Worm (Caenorhabditis elegans): ENCODE data around the gene gfrp-1.

The gfrp-1 gene

ce11 chrIV:202921-203652 is at the start of gene gfrp-1:
gfrp-1 (plus strand) TSS chrIV:203602.
- no peak for TF ChIP-seq him-1 (tag; optimal IDR thresholded peaks at IDR 0.05)
- TF ChIP-seq dao-5 (tag; optimal IDR thresholded peaks at IDR 0.05), result no peak
- no peak for TF ChIP-seq W03F9.2 (tag; optimal IDR thresholded peaks at IDR 0.05)

- TF ChIP-seq dao-5 (tag; optimal IDR thresholded peaks at IDR 0.05) (no peak), him-1 (tag; optimal IDR thresholded peaks at IDR 0.05) (no peak), W03F9.2 (tag; optimal IDR thresholded peaks at IDR 0.05) (no peak)
Observed at ce11 chrIV:157809-158208, 45.6 kb upstream of the gfrp-1 start, which contains the start of gene gegf-1. gegf-1 (minus strand) TSS chrIV:157909.

ce11 chrIV:158662-159061 is 44.7 kb upstream of the gfrp-1 start, which contains the start of gene Y38C1AA.7:
Y38C1AA.7 (plus strand) TSS chrIV:158962.
- TF ChIP-seq him-1 (tag; optimal IDR thresholded peaks at IDR 0.05) (no peak), dao-5 (tag; optimal IDR thresholded peaks at IDR 0.05) (no peak), W03F9.2 (tag; optimal IDR thresholded peaks at IDR 0.05) (no peak)

ce11 chrIV:159864-160263 is 43.5 kb upstream of the gfrp-1 start, which contains the start of gene Y38C1AA.19:
Y38C1AA.19 (plus strand) TSS chrIV:160164.
- no peak for TF ChIP-seq dao-5 (tag; optimal IDR thresholded peaks at IDR 0.05)
- TF ChIP-seq W03F9.2 (tag; optimal IDR thresholded peaks at IDR 0.05), result no peak
- TF ChIP-seq him-1 (tag; optimal IDR thresholded peaks at IDR 0.05), result no peak

ce11 chrIV:162530-162929 is 40.9 kb upstream of the gfrp-1 start, which contains the start of gene Y38C1AA.6:
Y38C1AA.6 (plus strand) TSS chrIV:162830.
- no peak for TF ChIP-seq him-1 (tag; optimal IDR thresholded peaks at IDR 0.05)
- TF ChIP-seq dao-5 (tag; optimal IDR thresholded peaks at IDR 0.05), result no peak
- no peak for TF ChIP-seq W03F9.2 (tag; optimal IDR thresholded peaks at IDR 0.05)

ce11 chrIV:164777-165176 is 38.6 kb upstream of the gfrp-1 start, which contains the start of gene cutl-24:
cutl-24 (plus strand) TSS chrIV:165077.
- TF ChIP-seq him-1 (tag; optimal IDR thresholded peaks at IDR 0.05), result no peak
- no peak for TF ChIP-seq W03F9.2 (tag; optimal IDR thresholded peaks at IDR 0.05)
- no peak for TF ChIP-seq dao-5 (tag; optimal IDR thresholded peaks at IDR 0.05)

ce11 chrIV:171036-171435 is 32.4 kb upstream of the gfrp-1 start:
- TF ChIP-seq him-1 (tag; optimal IDR thresholded peaks at IDR 0.05) (no peak), W03F9.2 (tag; optimal IDR thresholded peaks at IDR 0.05) (no peak), dao-5 (tag; optimal IDR thresholded peaks at IDR 0.05) (no peak)

ce11 chrIV:172990-173389 is 30.4 kb upstream of the gfrp-1 start:
- TF ChIP-seq him-1 (tag; optimal IDR thresholded peaks at IDR 0.05) (no peak), dao-5 (tag; optimal IDR thresholded peaks at IDR 0.05) (no peak), W03F9.2 (tag; optimal IDR thresholded peaks at IDR 0.05) (no peak)

- no peak for TF ChIP-seq W03F9.2 (tag; optimal IDR thresholded peaks at IDR 0.05)
Observed at ce11 chrIV:174115-174514, 29.3 kb upstream of the gfrp-1 start.

- TF ChIP-seq dao-5 (tag; optimal IDR thresholded peaks at IDR 0.05) (no peak), W03F9.2 (tag; optimal IDR thresholded peaks at IDR 0.05) (no peak), him-1 (tag; optimal IDR thresholded peaks at IDR 0.05) (no peak)
Observed at ce11 chrIV:175698-176097, 27.7 kb upstream of the gfrp-1 start.

- no peak for TF ChIP-seq W03F9.2 (tag; optimal IDR thresholded peaks at IDR 0.05)
- TF ChIP-seq dao-5 (tag; optimal IDR thresholded peaks at IDR 0.05), result no peak
- TF ChIP-seq him-1 (tag; optimal IDR thresholded peaks at IDR 0.05), result no peak
Observed at ce11 chrIV:177487-177886, 25.9 kb upstream of the gfrp-1 start.

- TF ChIP-seq him-1 (tag; optimal IDR thresholded peaks at IDR 0.05) (no peak), dao-5 (tag; optimal IDR thresholded peaks at IDR 0.05) (no peak), W03F9.2 (tag; optimal IDR thresholded peaks at IDR 0.05) (no peak)
Observed at ce11 chrIV:178696-179095, 24.7 kb upstream of the gfrp-1 start, which contains the start of gene tcl-2. tcl-2 (plus strand) TSS chrIV:179083.

ce11 chrIV:179700-180099 is 23.7 kb upstream of the gfrp-1 start:
- TF ChIP-seq him-1 (tag; optimal IDR thresholded peaks at IDR 0.05) (no peak), W03F9.2 (tag; optimal IDR thresholded peaks at IDR 0.05) (no peak), dao-5 (tag; optimal IDR thresholded peaks at IDR 0.05) (no peak)

- TF ChIP-seq W03F9.2 (tag; optimal IDR thresholded peaks at IDR 0.05) (no peak), him-1 (tag; optimal IDR thresholded peaks at IDR 0.05) (no peak), dao-5 (tag; optimal IDR thresholded peaks at IDR 0.05) (no peak)
Observed at ce11 chrIV:183519-183918, 19.9 kb upstream of the gfrp-1 start.

- no peak for TF ChIP-seq dao-5 (tag; optimal IDR thresholded peaks at IDR 0.05)
- no peak for TF ChIP-seq him-1 (tag; optimal IDR thresholded peaks at IDR 0.05)
- no peak for TF ChIP-seq W03F9.2 (tag; optimal IDR thresholded peaks at IDR 0.05)
Observed at ce11 chrIV:184184-184583, 19.2 kb upstream of the gfrp-1 start, which contains the start of gene pnc-1. pnc-1 (plus strand) TSS chrIV:184484.

Measured in whole organism, L4/young adult.